Fruit fly (Drosophila melanogaster): ENCODE measurements around the gene Ack.

The Ack gene

dm6 chr3L:4071561-4072049 is 36.4 kb upstream of the Ack start, which contains the start of gene wit (continued):
- TF ChIP-seq jigr1 (GFP tag; IDR thresholded peaks at IDR 0.05) (no peak), fd3F (GFP tag; optimal IDR thresholded peaks at IDR 0.05) (no peak), rib (GFP tag; IDR thresholded peaks at IDR 0.05) (peak; percentile 56; the same call in 1 of the 2 replicates), Optix (GFP tag; IDR thresholded peaks at IDR 0.05) (no peak), CG3407 (GFP tag; optimal IDR thresholded peaks at IDR 0.05) (no peak), CG8281 (tag; optimal IDR thresholded peaks at IDR 0.05) (no peak), CG8765 (GFP tag; IDR thresholded peaks at IDR 0.05) (no peak), CG15514 (GFP tag; optimal IDR thresholded peaks at IDR 0.05) (peak; percentile 52), Hr78 (GFP tag; optimal IDR thresholded peaks at IDR 0.05) (no peak), CG31388 (GFP tag; optimal IDR thresholded peaks at IDR 0.05) (no peak), gt (GFP tag; IDR thresholded peaks at IDR 0.05) (no peak), CG11723 (GFP tag; optimal IDR thresholded peaks at IDR 0.05) (no peak), CG3838 (GFP tag; optimal IDR thresholded peaks at IDR 0.05) (no peak), tup (GFP tag; optimal IDR thresholded peaks at IDR 0.05) (no peak), CG43689 (GFP tag; IDR thresholded peaks at IDR 0.05) (no peak), CG17361 (GFP tag; IDR thresholded peaks at IDR 0.05) (no peak), gsb (GFP tag; IDR thresholded peaks at IDR 0.05) (no peak), onecut (GFP tag; IDR thresholded peaks at IDR 0.05) (no peak), CG18599 (GFP tag; optimal IDR thresholded peaks at IDR 0.05) (peak; percentile 49), nom (GFP tag; optimal IDR thresholded peaks at IDR 0.05) (peak; percentile 84), CG3163 (GFP tag; optimal IDR thresholded peaks at IDR 0.05) (peak; percentile 87), abd-A (tag; optimal IDR thresholded peaks at IDR 0.05) (peak; percentile 55), Max (GFP tag; optimal IDR thresholded peaks at IDR 0.05) (no peak), Meics (GFP tag; optimal IDR thresholded peaks at IDR 0.05) (peak; percentile 11), br (optimal IDR thresholded peaks at IDR 0.05) (no peak), CG30431 (GFP tag; optimal IDR thresholded peaks at IDR 0.05) (no peak), Ada2b (GFP tag; IDR thresholded peaks at IDR 0.05) (no peak), hbn (GFP tag; IDR thresholded peaks at IDR 0.05; ENCODE audit: partially characterized antibody) (peak; percentile 44), CG17328 (GFP tag; IDR thresholded peaks at IDR 0.05) (no peak; the same call in 1 of the 2 replicates), bab2 (GFP tag; optimal IDR thresholded peaks at IDR 0.05) (no peak), pho (GFP tag; optimal IDR thresholded peaks at IDR 0.05) (peak; percentile 22), CG10979 (tag; optimal IDR thresholded peaks at IDR 0.05) (no peak), CG31224 (GFP tag; IDR thresholded peaks at IDR 0.05) (no peak), CG12744 (GFP tag; optimal IDR thresholded peaks at IDR 0.05) (no peak), wdn (GFP tag; IDR thresholded peaks at IDR 0.05) (peak; percentile 14; the same call in 1 of the 2 replicates), Dad (GFP tag; optimal IDR thresholded peaks at IDR 0.05) (no peak), NFAT (GFP tag; IDR thresholded peaks at IDR 0.05) (no peak), so (GFP tag; IDR thresholded peaks at IDR 0.05) (no peak; the same call in 2 of the 3 replicates), Dll (GFP tag; IDR thresholded peaks at IDR 0.05; ENCODE audit: partially characterized antibody) (peak; percentile 47; the same call in 1 of the 4 replicates), Fer1 (GFP tag; optimal IDR thresholded peaks at IDR 0.05) (peak; percentile 67), odd (GFP tag; optimal IDR thresholded peaks at IDR 0.05) (peak; percentile 45), fru (optimal IDR thresholded peaks at IDR 0.05) (no peak), H15 (GFP tag; IDR thresholded peaks at IDR 0.05) (no peak), schlank (tag; optimal IDR thresholded peaks at IDR 0.05) (no peak), bowl (GFP tag; IDR thresholded peaks at IDR 0.05) (no peak), Oli (tag; optimal IDR thresholded peaks at IDR 0.05) (no peak), CG8478 (optimal IDR thresholded peaks at IDR 0.05) (no peak), Ravus (GFP tag; IDR thresholded peaks at IDR 0.05) (no peak), CG2129 (GFP tag; IDR thresholded peaks at IDR 0.05; ENCODE audit: partially characterized antibody) (no peak), CG7963 (GFP tag; IDR thresholded peaks at IDR 0.05; ENCODE audit: partially characterized antibody) (no peak), CG10321 (GFP tag; IDR thresholded peaks at IDR 0.05) (no peak), CG17385 (GFP tag; optimal IDR thresholded peaks at IDR 0.05) (peak; percentile 73)

Measured in whole organism, embryonic.